Worm (Caenorhabditis elegans): Measurements from ENCODE around the gene basl-1.

The basl-1 gene

ce11 chrIII:5570814-5571443 is 43.8 kb upstream of the basl-1 start:
- TF ChIP-seq ceh-40 (GFP tag; IDR thresholded peaks at IDR 0.05) (no peak), tlf-1 (GFP tag; optimal IDR thresholded peaks at IDR 0.05) (no peak), ztf-26 (tag; optimal IDR thresholded peaks at IDR 0.05) (no peak), aptf-3 (GFP tag; IDR thresholded peaks at IDR 0.05) (no peak), rec-8 (tag; optimal IDR thresholded peaks at IDR 0.05) (no peak), let-526 (GFP tag; IDR thresholded peaks at IDR 0.05) (no peak), Y53G8AR.9 (GFP tag; conservative IDR thresholded peaks at IDR 0.05) (no peak), him-1 (tag; optimal IDR thresholded peaks at IDR 0.05) (no peak), B0336.3 (GFP tag; IDR thresholded peaks at IDR 0.05) (no peak), F37B4.10 (GFP tag; IDR thresholded peaks at IDR 0.05) (no peak), nhr-27 (tag; optimal IDR thresholded peaks at IDR 0.05) (no peak), ama-1 (optimal IDR thresholded peaks at IDR 0.05) (no peak), ama-1 (GFP tag; optimal IDR thresholded peaks at IDR 0.05) (no peak), rpc-1 (optimal IDR thresholded peaks at IDR 0.05) (no peak), rpc-1 (tag; optimal IDR thresholded peaks at IDR 0.05) (no peak), ztf-28 (GFP tag; IDR thresholded peaks at IDR 0.05) (no peak), ceh-79 (tag; optimal IDR thresholded peaks at IDR 0.05) (no peak), rcor-1 (GFP tag; IDR thresholded peaks at IDR 0.05) (no peak), sea-2 (GFP tag; IDR thresholded peaks at IDR 0.05) (no peak), snpc-1.1 (tag; optimal IDR thresholded peaks at IDR 0.05; ENCODE audit: insufficient read depth) (no peak)

ce11 chrIII:5572806-5573205 is 41.9 kb upstream of the basl-1 start:
- TF ChIP-seq hmg-20 (GFP tag; IDR thresholded peaks at IDR 0.05) (no peak), Y53F4B.3 (GFP tag; IDR thresholded peaks at IDR 0.05) (no peak), egrh-3 (GFP tag; IDR thresholded peaks at IDR 0.05) (no peak), Y95B8A.8 (GFP tag; IDR thresholded peaks at IDR 0.05) (no peak), ekl-4 (GFP tag; IDR thresholded peaks at IDR 0.05) (no peak), B0336.3 (GFP tag; IDR thresholded peaks at IDR 0.05) (no peak), D2030.7 (GFP tag; IDR thresholded peaks at IDR 0.05) (no peak), mel-28 (tag; optimal IDR thresholded peaks at IDR 0.05; ENCODE audit: borderline replicate concordance) (no peak), dpl-1 (GFP tag; optimal IDR thresholded peaks at IDR 0.05) (no peak), ztf-18 (tag; optimal IDR thresholded peaks at IDR 0.05) (no peak), lin-54 (GFP tag; optimal IDR thresholded peaks at IDR 0.05) (no peak), madf-8 (GFP tag; conservative IDR thresholded peaks at IDR 0.05) (no peak)

- no peak for TF ChIP-seq T26A5.8 (tag; optimal IDR thresholded peaks at IDR 0.05)
- TF ChIP-seq gei-17 (GFP tag; optimal IDR thresholded peaks at IDR 0.05): no peak
- TF ChIP-seq tbx-9 (tag; optimal IDR thresholded peaks at IDR 0.05; ENCODE audit: borderline replicate concordance): no peak
- TF ChIP-seq hmg-20 (GFP tag; IDR thresholded peaks at IDR 0.05): no peak
- TF ChIP-seq bed-2 (GFP tag; IDR thresholded peaks at IDR 0.05): no peak
- TF ChIP-seq sdz-38 (tag; optimal IDR thresholded peaks at IDR 0.05): no peak
- no peak for TF ChIP-seq fkh-3 (tag; optimal IDR thresholded peaks at IDR 0.05)
- no peak for TF ChIP-seq cebp-2 (GFP tag; IDR thresholded peaks at IDR 0.05)
- no peak for TF ChIP-seq F10E7.11 (tag; optimal IDR thresholded peaks at IDR 0.05)
Observed at ce11 chrIII:5573694-5574093, 41.1 kb upstream of the basl-1 start, which contains the start of gene molo-1. TSS of gene molo-1 (plus strand) at chrIII:5573994.

Measured in whole organism, young adult.